Worm (Caenorhabditis elegans): ENCODE results near the gene lmtr-5.

DNA sequence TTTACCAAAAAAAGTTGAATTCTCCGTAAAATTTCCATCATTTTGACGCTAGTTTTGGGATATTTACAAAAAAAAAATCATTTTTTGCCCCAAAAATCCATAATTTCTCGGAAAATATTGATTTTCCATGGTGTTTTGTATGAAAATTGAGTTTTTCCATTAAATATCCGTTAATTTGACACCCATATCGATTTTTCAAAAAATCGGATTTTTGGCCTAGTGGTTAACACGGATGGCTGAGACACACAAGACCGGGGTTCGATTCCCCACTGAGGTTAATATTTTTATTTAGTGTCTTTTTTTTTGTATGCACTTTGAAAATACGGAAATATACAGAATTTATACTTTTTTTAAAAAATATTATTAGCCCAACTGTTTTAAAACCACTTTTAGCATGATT, 1.8 kb downstream of the lmtr-5 start:
- TF ChIP-seq skn-1 (tag; optimal IDR thresholded peaks at IDR 0.05) (no peak), ceh-82 (tag; optimal IDR thresholded peaks at IDR 0.05) (no peak), unc-62 (GFP tag; optimal IDR thresholded peaks at IDR 0.05) (no peak), ama-1 (optimal IDR thresholded peaks at IDR 0.05) (no peak), fos-1 (tag; optimal IDR thresholded peaks at IDR 0.05) (no peak), elt-1 (tag; optimal IDR thresholded peaks at IDR 0.05) (no peak)

Measured in whole organism, L2 larva.